Fruit fly (Drosophila melanogaster): ENCODE results near the gene CG9399.
A peak's percentile ranks its signal among the peaks of the same experiment; 100 is the strongest.

DNA sequence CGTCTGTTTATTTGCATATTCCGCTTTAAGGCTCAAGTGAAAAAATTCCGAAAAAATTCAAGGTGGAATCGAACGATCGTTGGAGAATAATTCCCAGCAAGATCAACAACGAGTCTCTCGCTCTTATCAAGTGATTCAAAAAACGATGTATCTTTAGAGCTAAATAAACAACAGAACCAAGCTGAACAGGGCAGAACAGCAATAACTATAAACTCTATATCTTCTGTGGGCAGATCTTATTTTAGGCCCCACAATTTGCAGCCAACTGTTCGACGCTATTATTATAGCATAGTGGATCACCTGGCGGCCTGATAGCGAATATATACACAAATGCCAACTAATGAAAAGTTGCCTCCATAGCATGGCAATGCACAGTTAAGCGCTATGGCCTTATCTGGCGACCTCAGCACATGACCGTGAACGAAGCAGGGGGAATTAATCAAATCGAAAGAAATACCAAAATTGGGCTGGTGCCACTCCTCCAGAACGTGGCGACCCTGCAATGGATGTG, 44.6 kb downstream of the CG9399 start:
- TF ChIP-seq CG11617 (GFP tag; optimal IDR thresholded peaks at IDR 0.05): no peak
- TF ChIP-seq kay (GFP tag; ENCODE audit: borderline replicate concordance): peak; percentile 71
- no peak for TF ChIP-seq cic (GFP tag; optimal IDR thresholded peaks at IDR 0.05)
- no peak for TF ChIP-seq bab1 (GFP tag; optimal IDR thresholded peaks at IDR 0.05)
- no peak for TF ChIP-seq Hr96 (GFP tag; optimal IDR thresholded peaks at IDR 0.05)
- TF ChIP-seq CG33017 (tag; optimal IDR thresholded peaks at IDR 0.05): peak; percentile 51
- peak; percentile 7 for TF ChIP-seq CG7045 (GFP tag; optimal IDR thresholded peaks at IDR 0.05)
